Worm (Caenorhabditis elegans) whole organism, midembryonic: ENCODE results near the gene K07B1.7.

Experiments used
- cog-1 ChIP-seq: sonication (generic microtip); optimal IDR thresholded peaks from 2 replicates; lab custom pipeline; 2016; ENCODE audit warnings: missing genetic modification characterization, missing compliant biosample characterization
- flt-1 ChIP-seq: fragments of 200-800 bp; sonication (Bioruptor generic); IDR thresholded peaks from 2 replicates; pipeline ENCODE4 v1.3.6; 2022; ENCODE audit warnings: missing genetic modification characterization, missing compliant biosample characterization
- klf-2 ChIP-seq: fragments of 200-800 bp; sonication (Bioruptor generic); conservative IDR thresholded peaks from 2 replicates; pipeline ENCODE4 v1.3.6; 2022; ENCODE audit warnings: missing genetic modification reagents, missing genetic modification characterization, missing compliant biosample characterization
- med-1 ChIP-seq: sonication (generic microtip); optimal IDR thresholded peaks from 2 replicates; lab custom pipeline; 2017; ENCODE audit warnings: missing genetic modification characterization, mild to moderate bottlenecking, missing compliant biosample characterization, antibody characterized with exemption, missing genetic modification reagents; ENCODE audit not compliant: insufficient read depth
- ref-1 ChIP-seq: fragments of 200-800 bp; sonication (Bioruptor generic); conservative IDR thresholded peaks from 2 replicates; pipeline ENCODE4 v1.3.6; 2022; ENCODE audit warnings: missing genetic modification reagents, missing genetic modification characterization, missing compliant biosample characterization
- tab-1 ChIP-seq: fragments of 200-800 bp; sonication (Bioruptor generic); IDR thresholded peaks from 2 replicates; pipeline ENCODE4 v1.3.6; 2022; ENCODE audit warnings: missing genetic modification characterization, missing compliant biosample characterization
- ztf-23 ChIP-seq: fragments of 200-800 bp; sonication (Bioruptor generic); IDR thresholded peaks from 2 replicates; pipeline ENCODE4 v1.3.6; 2022; ENCODE audit warnings: missing genetic modification reagents, missing genetic modification characterization, missing compliant biosample characterization
- ztf-29 ChIP-seq: fragments of 200-800 bp; sonication (Bioruptor generic); IDR thresholded peaks from 2 replicates; pipeline ENCODE4 v1.3.6; 2022; ENCODE audit warnings: missing genetic modification reagents, missing genetic modification characterization, missing compliant biosample characterization

- no peak for TF ChIP-seq flt-1 (GFP tag; lab: Robert Waterston, UW)
- TF ChIP-seq cog-1 (tag; lab: Kevin White, UChicago), result no peak
- no peak for TF ChIP-seq ref-1
- TF ChIP-seq tab-1 (GFP tag; lab: Robert Waterston, UW), result no peak
- no peak for TF ChIP-seq med-1 (GFP tag; lab: Kevin White, UChicago)
- no peak for TF ChIP-seq ztf-29 (GFP tag; lab: Robert Waterston, UW)
- no peak for TF ChIP-seq ztf-23 (GFP tag; lab: Robert Waterston, UW)
- no peak for TF ChIP-seq klf-2 (GFP tag; lab: Robert Waterston, UW)
These were observed 45.2 kb upstream of the K07B1.7 start for ce11 chrV:9391959-9392358.
